Fruit fly (Drosophila melanogaster) whole organism, larva: ENCODE results near the gene GstD8.

ENCODE experiments used
- noc ChIP-seq: fragments of 200-800 bp; sonication (Bioruptor generic); optimal IDR thresholded peaks from 3 replicates; lab custom pipeline; 2019; ENCODE audit warnings: missing biosample characterization, mild to moderate bottlenecking, missing genetic modification characterization, moderate library complexity

GstD8 gene

DNA sequence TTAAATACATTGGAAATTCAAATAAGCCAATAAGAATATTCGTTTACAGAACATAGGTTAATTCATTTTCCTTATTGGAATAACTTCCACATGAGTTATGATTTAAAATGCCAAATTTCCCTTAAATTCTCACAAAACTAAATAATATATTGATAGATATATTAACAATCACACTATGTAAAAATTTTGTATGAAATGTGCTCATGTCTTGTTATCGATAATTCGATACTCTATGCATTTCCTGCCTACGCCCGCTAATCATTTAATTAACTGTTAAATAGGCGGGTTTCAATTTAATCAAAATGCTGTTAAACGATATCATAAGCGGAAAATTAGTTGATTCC lies 46.5 kb downstream of the GstD8 start, which contains the start of gene NANS:
Gene NANS, plus strand, starts transcription at position 269 of the 344 bp plus-strand sequence.
- TF ChIP-seq noc (tag; lab: Kevin White, UChicago), result no peak

- TF ChIP-seq noc (tag; lab: Kevin White, UChicago), result no peak
Observed at dm6 chr3R:12429120-12429610, 49.4 kb downstream of the GstD8 start, which contains the start of the genes CG5641 and CG5245. Gene CG5641 (minus strand): TSS chr3R:12429282. Gene CG5245 (plus strand): TSS chr3R:12429560.
